Worm (Caenorhabditis elegans) whole organism, L3 larva: ENCODE data around the gene F37B12.3.

Experiments used
- ZK546.5 ChIP-seq: sonication (generic microtip); optimal IDR thresholded peaks from 2 replicates; lab custom pipeline; 2017; ENCODE audit warnings: missing biosample characterization, missing genetic modification characterization
- aly-2 ChIP-seq: fragments of 150-350 bp; optimal IDR thresholded peaks from 2 replicates; lab custom pipeline; 2014; ENCODE audit warnings: missing biosample characterization, missing genetic modification characterization
- ama-1 ChIP-seq: fragments of 150-350 bp; optimal IDR thresholded peaks from 2 replicates; lab custom pipeline; 2018
- ceh-28 ChIP-seq: fragments of 150-350 bp; optimal IDR thresholded peaks from 2 replicates; lab custom pipeline; 2014; ENCODE audit warnings: missing biosample characterization, missing genetic modification reagents, missing genetic modification characterization
- ceh-82 ChIP-seq: fragments of 150-350 bp; optimal IDR thresholded peaks from 2 replicates; lab custom pipeline; 2014; ENCODE audit warnings: missing biosample characterization, missing genetic modification characterization
- ceh-9 ChIP-seq: sonication (generic microtip); optimal IDR thresholded peaks from 2 replicates; lab custom pipeline; 2018; ENCODE audit warnings: missing biosample characterization, missing genetic modification characterization
- daf-12 ChIP-seq: fragments of 150-350 bp; optimal IDR thresholded peaks from 2 replicates; lab custom pipeline; 2014; ENCODE audit warnings: missing biosample characterization, missing genetic modification reagents, missing genetic modification characterization
- egl-27 ChIP-seq: sonication (generic microtip); optimal IDR thresholded peaks from 4 replicates; lab custom pipeline; 2017; ENCODE audit warnings: missing biosample characterization, missing genetic modification reagents, missing genetic modification characterization
- egl-5 ChIP-seq: fragments of 150-350 bp; optimal IDR thresholded peaks from 2 replicates; lab custom pipeline; 2017; ENCODE audit warnings: missing biosample characterization, missing genetic modification reagents, missing genetic modification characterization, inconsistent platforms
- elt-1 ChIP-seq: fragments of 150-350 bp; optimal IDR thresholded peaks from 2 replicates; lab custom pipeline; 2014; ENCODE audit warnings: missing biosample characterization, missing genetic modification characterization
- elt-2 ChIP-seq: sonication (generic microtip); optimal IDR thresholded peaks from 2 replicates; lab custom pipeline; 2016; ENCODE audit warnings: missing genetic modification reagents, mild to moderate bottlenecking, missing genetic modification characterization, missing compliant biosample characterization
- elt-3 ChIP-seq, 3 experiments: fragments of 150-350 bp in 1 of 3; sonication (generic microtip) in 2 of 3; optimal IDR thresholded peaks; 2 replicates in 2 of 3; 4 replicates in 1 of 3; lab custom pipeline; 2014 to 2017; ENCODE audit warnings: missing biosample characterization in 3 of 3, missing genetic modification characterization in 3 of 3
- fkh-2 ChIP-seq: fragments of 150-350 bp; optimal IDR thresholded peaks from 2 replicates; lab custom pipeline; 2014; ENCODE audit warnings: missing biosample characterization, missing genetic modification reagents, missing genetic modification characterization
- fos-1 ChIP-seq: fragments of 150-350 bp; optimal IDR thresholded peaks from 2 replicates; lab custom pipeline; 2014; ENCODE audit warnings: missing biosample characterization, missing genetic modification characterization
- hmg-11 ChIP-seq: sonication (generic microtip); optimal IDR thresholded peaks from 2 replicates; lab custom pipeline; 2016; ENCODE audit warnings: missing genetic modification characterization, missing compliant biosample characterization
- lin-15B ChIP-seq: fragments of 150-350 bp; optimal IDR thresholded peaks from 2 replicates; lab custom pipeline; 2014; ENCODE audit warnings: missing biosample characterization, missing genetic modification characterization
- lin-39 ChIP-seq: fragments of 150-350 bp; optimal IDR thresholded peaks from 2 replicates; lab custom pipeline; 2018; ENCODE audit warnings: missing biosample characterization, missing genetic modification reagents, missing genetic modification characterization
- lsy-12 ChIP-seq: sonication (generic microtip); optimal IDR thresholded peaks from 2 replicates; lab custom pipeline; 2016; ENCODE audit warnings: mild to moderate bottlenecking, missing genetic modification characterization, missing compliant biosample characterization
- mdl-1 ChIP-seq: fragments of 150-350 bp; optimal IDR thresholded peaks from 2 replicates; lab custom pipeline; 2014; ENCODE audit warnings: missing biosample characterization, missing genetic modification characterization
- mml-1 ChIP-seq: fragments of 150-350 bp; sonication (generic microtip); optimal IDR thresholded peaks from 3 replicates; lab custom pipeline; 2014; ENCODE audit warnings: missing biosample characterization, missing genetic modification characterization
- nfya-1 ChIP-seq: sonication (generic microtip); optimal IDR thresholded peaks from 2 replicates; lab custom pipeline; 2017; ENCODE audit warnings: missing genetic modification characterization, mild to moderate bottlenecking, missing compliant biosample characterization, antibody characterized with exemption, moderate library complexity; ENCODE audit not compliant: insufficient read depth
- nhr-12 ChIP-seq: fragments of 150-350 bp; optimal IDR thresholded peaks from 2 replicates; lab custom pipeline; 2014; ENCODE audit warnings: missing biosample characterization, missing genetic modification characterization
- nhr-23 ChIP-seq: fragments of 150-350 bp; optimal IDR thresholded peaks from 2 replicates; lab custom pipeline; 2014; ENCODE audit warnings: missing biosample characterization, missing genetic modification reagents, missing genetic modification characterization
- nhr-237 ChIP-seq: fragments of 150-350 bp; optimal IDR thresholded peaks from 2 replicates; lab custom pipeline; 2014; ENCODE audit warnings: missing biosample characterization, missing genetic modification characterization
- nhr-25 ChIP-seq: sonication (generic microtip); optimal IDR thresholded peaks from 2 replicates; lab custom pipeline; 2017; ENCODE audit warnings: missing biosample characterization, missing genetic modification characterization
- nhr-43 ChIP-seq: sonication (generic microtip); optimal IDR thresholded peaks from 2 replicates; lab custom pipeline; 2016; ENCODE audit warnings: mild to moderate bottlenecking, missing genetic modification characterization, missing compliant biosample characterization; ENCODE audit not compliant: poor library complexity, severe bottlenecking
- nhr-67 ChIP-seq: fragments of 150-350 bp; optimal IDR thresholded peaks from 2 replicates; lab custom pipeline; 2014; ENCODE audit warnings: missing biosample characterization, missing genetic modification characterization
- nhr-76 ChIP-seq: fragments of 150-350 bp; sonication (generic microtip); optimal IDR thresholded peaks from 5 replicates; lab custom pipeline; 2014; ENCODE audit warnings: missing biosample characterization, missing genetic modification characterization
- nhr-77 ChIP-seq: fragments of 150-350 bp; optimal IDR thresholded peaks from 2 replicates; lab custom pipeline; 2014; ENCODE audit warnings: missing biosample characterization, missing genetic modification characterization
- pha-4 ChIP-seq: fragments of 150-350 bp; optimal IDR thresholded peaks from 2 replicates; lab custom pipeline; 2014; ENCODE audit warnings: missing biosample characterization, missing genetic modification reagents, missing genetic modification characterization
- sea-2 ChIP-seq: fragments of 150-350 bp; sonication (generic microtip); optimal IDR thresholded peaks from 4 replicates; lab custom pipeline; 2014; ENCODE audit warnings: missing biosample characterization, missing genetic modification reagents, missing genetic modification characterization
- unc-39 ChIP-seq: sonication (generic microtip); optimal IDR thresholded peaks from 4 replicates; lab custom pipeline; 2017; ENCODE audit warnings: missing biosample characterization, missing genetic modification characterization
- unc-62 ChIP-seq: fragments of 150-350 bp; sonication (generic microtip); optimal IDR thresholded peaks from 4 replicates; lab custom pipeline; 2014; ENCODE audit warnings: missing biosample characterization, missing genetic modification reagents, missing genetic modification characterization
- zag-1 ChIP-seq: fragments of 150-350 bp; optimal IDR thresholded peaks from 2 replicates; lab custom pipeline; 2014; ENCODE audit warnings: missing biosample characterization, missing genetic modification characterization
- ztf-11 ChIP-seq: fragments of 150-350 bp; optimal IDR thresholded peaks from 2 replicates; lab custom pipeline; 2014; ENCODE audit warnings: missing biosample characterization, missing genetic modification characterization
- ztf-4 ChIP-seq: fragments of 150-350 bp; optimal IDR thresholded peaks from 2 replicates; lab custom pipeline; 2014; ENCODE audit warnings: missing biosample characterization, missing genetic modification characterization

F37B12.3 gene

ce11 chrII:9072769-9073168 is 31.6 kb upstream of the F37B12.3 start:
- TF ChIP-seq ceh-9 (tag; lab: Kevin White, UChicago) (no peak), nfya-1 (no peak), nhr-12 (tag; lab: Kevin White, UChicago) (no peak), nhr-237 (tag; lab: Kevin White, UChicago) (no peak), elt-3 (tag; optimal IDR thresholded peaks at IDR 0.05; lab: Kevin White, UChicago) (no peak), unc-62 (GFP tag; lab: Kevin White, UChicago) (no peak), egl-5 (no peak), fkh-2 (tag; lab: Kevin White, UChicago) (no peak), ZK546.5 (tag; lab: Kevin White, UChicago) (no peak), nhr-43 (tag; lab: Kevin White, UChicago) (no peak), nhr-25 (no peak), fos-1 (no peak), ceh-82 (no peak), aly-2 (tag; lab: Kevin White, UChicago) (no peak), daf-12 (no peak)
- TF ChIP-seq, all 47 proteins: peak for 0

ce11 chrII:9070740-9071139 is 29.5 kb upstream of the F37B12.3 start, which contains the start of gene T24B8.4:
Gene T24B8.4, minus strand, starts transcription at chrII:9070840.
- TF ChIP-seq ceh-82 (no peak), ama-1 (no peak), nhr-76 (tag; lab: Kevin White, UChicago) (no peak), nhr-67 (no peak), nhr-25 (no peak), lsy-12 (tag; lab: Kevin White, UChicago) (no peak), ztf-11 (no peak), ztf-4 (tag; lab: Kevin White, UChicago) (no peak)

- TF ChIP-seq nhr-76 (tag; lab: Kevin White, UChicago) (no peak), zag-1 (tag; lab: Kevin White, UChicago) (no peak), nfya-1 (no peak), lsy-12 (tag; lab: Kevin White, UChicago) (no peak)
These were observed 28.6 kb upstream of the F37B12.3 start for ce11 chrII:9069836-9070235.

ce11 chrII:9064437-9064836 is 23.2 kb upstream of the F37B12.3 start:
- TF ChIP-seq elt-1 (tag; lab: Kevin White, UChicago) (peak; percentile 94), nhr-25 (peak; percentile 54), ZK546.5 (tag; lab: Kevin White, UChicago) (no peak), egl-27 (tag; lab: Kevin White, UChicago) (no peak), nhr-237 (tag; lab: Kevin White, UChicago) (no peak)
- TF ChIP-seq, all 47 proteins: peak for 2

ce11 chrII:9063350-9063749 is 22.1 kb upstream of the F37B12.3 start:
- TF ChIP-seq pha-4 (tag; lab: Kevin White, UChicago) (peak; percentile 54), nhr-12 (tag; lab: Kevin White, UChicago) (no peak)

ce11 chrII:9062261-9062948 is 21.2 kb upstream of the F37B12.3 start:
- peak; percentile 43 for TF ChIP-seq nhr-23 (tag; lab: Kevin White, UChicago)
- peak; percentile 56 for TF ChIP-seq nhr-25
- no peak for TF ChIP-seq unc-39 (tag; lab: Kevin White, UChicago)

ce11 chrII:9061557-9062183 is 20.5 kb upstream of the F37B12.3 start:
- TF ChIP-seq ama-1 (no peak), egl-27 (tag; lab: Kevin White, UChicago) (no peak), nhr-237 (tag; lab: Kevin White, UChicago) (no peak), nfya-1 (peak; percentile 79), elt-2 (tag; lab: Kevin White, UChicago) (peak; percentile 63), nhr-43 (tag; lab: Kevin White, UChicago) (no peak), lin-39 (tag; lab: Kevin White, UChicago) (peak; percentile 89), fos-1 (no peak), lsy-12 (tag; lab: Kevin White, UChicago) (no peak), ztf-11 (no peak), nhr-77 (tag; lab: Kevin White, UChicago) (no peak), pha-4 (tag; lab: Kevin White, UChicago) (peak; percentile 85), hmg-11 (tag; lab: Kevin White, UChicago) (peak; percentile 77), nhr-25 (peak; percentile 42), ceh-28 (tag; lab: Kevin White, UChicago) (no peak), ZK546.5 (tag; lab: Kevin White, UChicago) (no peak), egl-5 (no peak), unc-62 (GFP tag; lab: Kevin White, UChicago) (no peak), lin-15B (tag; lab: Kevin White, UChicago) (peak; percentile 68), mdl-1 (tag; lab: Kevin White, UChicago) (no peak), daf-12 (no peak), mml-1 (no peak), ceh-9 (tag; lab: Kevin White, UChicago) (no peak), sea-2 (GFP tag; lab: Kevin White, UChicago) (peak; percentile 88), ceh-82 (no peak)
